Worm (Caenorhabditis elegans): ENCODE results near the gene rfth-1.

DNA sequence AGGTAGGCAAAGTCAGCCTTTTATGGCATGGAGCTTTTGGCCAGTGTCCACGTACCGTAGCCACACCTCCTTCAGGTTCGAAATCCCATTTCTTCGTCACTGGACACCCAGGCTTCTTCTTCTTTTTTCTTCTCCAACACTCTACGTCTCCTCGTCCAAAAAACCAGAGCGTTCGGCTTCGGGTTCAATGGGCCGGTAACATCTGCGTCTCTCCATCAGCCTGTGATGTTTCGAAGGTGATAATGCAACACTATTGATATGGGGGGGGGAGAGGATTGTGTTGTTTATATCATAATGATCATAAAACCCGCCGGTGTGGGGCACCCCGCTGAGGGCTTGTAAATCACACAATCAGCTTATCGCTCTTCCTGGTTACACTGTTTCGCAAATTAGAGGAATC is 13.8 kb upstream of the rfth-1 start, which contains the start of gene ZK180.6:
- TF ChIP-seq lin-39 (tag; optimal IDR thresholded peaks at IDR 0.05) (no peak), nhr-41 (GFP tag; IDR thresholded peaks at IDR 0.05) (no peak), mdl-1 (tag; optimal IDR thresholded peaks at IDR 0.05) (no peak), nhr-111 (GFP tag; optimal IDR thresholded peaks at IDR 0.05) (no peak), unc-130 (GFP tag; optimal IDR thresholded peaks at IDR 0.05) (no peak), hlh-30 (tag; optimal IDR thresholded peaks at IDR 0.05; ENCODE audit: insufficient read depth) (no peak), ama-1 (optimal IDR thresholded peaks at IDR 0.05) (no peak), aly-2 (tag; optimal IDR thresholded peaks at IDR 0.05) (no peak), ZK546.5 (tag; optimal IDR thresholded peaks at IDR 0.05) (no peak), hlh-11 (tag; optimal IDR thresholded peaks at IDR 0.05) (peak; percentile 29), gei-8 (GFP tag; optimal IDR thresholded peaks at IDR 0.05) (no peak), fos-1 (tag; optimal IDR thresholded peaks at IDR 0.05) (no peak)
